Fruit fly (Drosophila melanogaster) whole organism, embryonic: ENCODE results near the gene CG33111.

Source experiments
- ATbp ChIP-seq: fragments of 200-800 bp; sonication (Bioruptor generic); optimal IDR thresholded peaks from 2 replicates; lab custom pipeline; 2017; ENCODE audit warnings: missing biosample characterization, mild to moderate bottlenecking, missing genetic modification characterization, missing genetic modification reagents
- Abd-B ChIP-seq: fragments of 200-800 bp; sonication (Bioruptor generic); optimal IDR thresholded peaks from 2 replicates; lab custom pipeline; 2018; ENCODE audit warnings: missing biosample characterization, mild to moderate bottlenecking, missing genetic modification characterization, moderate library complexity
- Atf6 ChIP-seq: fragments of 200-800 bp; sonication (Bioruptor generic); IDR thresholded peaks from 2 replicates; pipeline ENCODE4 v1.3.6; 2022; ENCODE audit warnings: missing biosample characterization, missing genetic modification characterization
- B-H2 ChIP-seq: fragments of 200-800 bp; sonication (Bioruptor generic); optimal IDR thresholded peaks from 2 replicates; lab custom pipeline; 2018; ENCODE audit warnings: missing biosample characterization, mild to moderate bottlenecking, missing genetic modification characterization
- Bdp1 ChIP-seq: fragments of 200-800 bp; sonication (Bioruptor generic); optimal IDR thresholded peaks from 3 replicates; lab custom pipeline; 2016; ENCODE audit warnings: missing biosample characterization, missing genetic modification characterization
- Blimp-1 ChIP-seq: fragments of 200-800 bp; sonication (Bioruptor generic); optimal IDR thresholded peaks from 3 replicates; lab custom pipeline; 2018; ENCODE audit warnings: missing biosample characterization, missing genetic modification characterization, mild to moderate bottlenecking, moderate library complexity, missing genetic modification reagents
- CG10543 ChIP-seq: fragments of 200-800 bp; sonication (Bioruptor generic); optimal IDR thresholded peaks from 3 replicates; lab custom pipeline; 2017; ENCODE audit warnings: missing biosample characterization, mild to moderate bottlenecking, missing genetic modification characterization, moderate library complexity
- CG10565 ChIP-seq: fragments of 200-800 bp; sonication (Bioruptor generic); optimal IDR thresholded peaks from 3 replicates; lab custom pipeline; 2016; ENCODE audit warnings: missing biosample characterization, mild to moderate bottlenecking, missing genetic modification characterization
- CG10959 ChIP-seq: fragments of 200-800 bp; sonication (Bioruptor generic); IDR thresholded peaks from 2 replicates; pipeline ENCODE4 v1.3.6; 2022; ENCODE audit warnings: missing biosample characterization, missing genetic modification characterization
- CG11696 ChIP-seq: fragments of 200-800 bp; sonication (Bioruptor generic); IDR thresholded peaks from 2 replicates; pipeline ENCODE4 v1.3.6; 2022; ENCODE audit warnings: missing biosample characterization, missing genetic modification characterization
- CG12236 ChIP-seq: fragments of 200-800 bp; sonication (Bioruptor generic); optimal IDR thresholded peaks from 2 replicates; lab custom pipeline; 2016; ENCODE audit warnings: missing biosample characterization, missing genetic modification characterization
- CG13296 ChIP-seq: fragments of 200-800 bp; sonication (Bioruptor generic); optimal IDR thresholded peaks from 3 replicates; lab custom pipeline; 2018; ENCODE audit warnings: missing biosample characterization, mild to moderate bottlenecking, missing genetic modification characterization
- CG14710 ChIP-seq: fragments of 200-800 bp; sonication (Bioruptor generic); optimal IDR thresholded peaks from 3 replicates; lab custom pipeline; 2019; ENCODE audit warnings: missing biosample characterization, mild to moderate bottlenecking, missing genetic modification characterization, moderate library complexity
- CG14860 ChIP-seq: fragments of 200-800 bp; sonication (Bioruptor generic); IDR thresholded peaks from 3 replicates; pipeline ENCODE4 v1.3.6; 2022; ENCODE audit warnings: missing biosample characterization, missing genetic modification characterization; ENCODE audit not compliant: partially characterized antibody
- CG1529 ChIP-seq: fragments of 200-800 bp; sonication (Bioruptor generic); optimal IDR thresholded peaks from 3 replicates; lab custom pipeline; 2018; ENCODE audit warnings: missing biosample characterization, missing genetic modification characterization
- CG16863 ChIP-seq: fragments of 200-800 bp; sonication (Bioruptor generic); optimal IDR thresholded peaks from 3 replicates; lab custom pipeline; 2016; ENCODE audit warnings: missing biosample characterization, missing genetic modification characterization
- CG18011 ChIP-seq: fragments of 200-800 bp; sonication (Bioruptor generic); optimal IDR thresholded peaks from 2 replicates; lab custom pipeline; 2017; ENCODE audit warnings: missing biosample characterization, missing genetic modification characterization, mild to moderate bottlenecking, moderate library complexity, missing genotype
- CG1832 ChIP-seq: fragments of 200-800 bp; sonication (Bioruptor generic); optimal IDR thresholded peaks from 2 replicates; lab custom pipeline; 2017; ENCODE audit warnings: missing biosample characterization, mild to moderate bottlenecking, missing genetic modification characterization, inconsistent platforms
- CG2678 ChIP-seq: fragments of 200-800 bp; sonication (Bioruptor generic); optimal IDR thresholded peaks from 3 replicates; lab custom pipeline; 2019; ENCODE audit warnings: missing biosample characterization, mild to moderate bottlenecking, missing genetic modification characterization, moderate library complexity
- CG31224 ChIP-seq: fragments of 200-800 bp; sonication (Bioruptor generic); IDR thresholded peaks from 2 replicates; pipeline ENCODE4 v1.3.6; 2022; ENCODE audit warnings: missing biosample characterization, missing genetic modification characterization
- CG3407 ChIP-seq: fragments of 200-800 bp; sonication (Bioruptor generic); optimal IDR thresholded peaks from 2 replicates; lab custom pipeline; 2018; ENCODE audit warnings: missing biosample characterization, mild to moderate bottlenecking, missing genetic modification characterization
- CG3847 ChIP-seq: fragments of 200-800 bp; sonication (Bioruptor generic); IDR thresholded peaks from 2 replicates; pipeline ENCODE4 v1.3.6; 2022; ENCODE audit warnings: missing biosample characterization, missing genetic modification characterization
- CG4617 ChIP-seq: fragments of 200-800 bp; sonication (Bioruptor generic); optimal IDR thresholded peaks from 3 replicates; lab custom pipeline; 2016; ENCODE audit warnings: missing biosample characterization, missing genetic modification characterization, borderline replicate concordance
- CG6683 ChIP-seq: fragments of 200-800 bp; sonication (Bioruptor generic); optimal IDR thresholded peaks from 2 replicates; lab custom pipeline; 2017; ENCODE audit warnings: missing biosample characterization, mild to moderate bottlenecking, missing genetic modification characterization, missing genetic modification reagents
- CG7745 ChIP-seq: fragments of 200-800 bp; sonication (Bioruptor generic); optimal IDR thresholded peaks from 2 replicates; lab custom pipeline; 2018; ENCODE audit warnings: missing biosample characterization, mild to moderate bottlenecking, missing genetic modification characterization, moderate library complexity
- CG8478 ChIP-seq: fragments of >200 bp; optimal IDR thresholded peaks from 2 replicates; lab custom pipeline; 2018
- CG8944 ChIP-seq: fragments of 200-800 bp; sonication (Bioruptor generic); optimal IDR thresholded peaks from 3 replicates; lab custom pipeline; 2016; ENCODE audit warnings: missing biosample characterization, missing genetic modification characterization
- D19B ChIP-seq: fragments of 200-800 bp; sonication (Bioruptor generic); optimal IDR thresholded peaks from 2 replicates; lab custom pipeline; 2017; ENCODE audit warnings: missing biosample characterization, mild to moderate bottlenecking, missing genetic modification characterization
- Deaf1 ChIP-seq: fragments of 200-800 bp; optimal IDR thresholded peaks from 3 replicates; lab custom pipeline; 2019; ENCODE audit warnings: missing biosample characterization, mild to moderate bottlenecking, missing genetic modification characterization, moderate library complexity
- Dll ChIP-seq: fragments of 200-800 bp; sonication (Bioruptor generic); IDR thresholded peaks from 4 replicates; pipeline ENCODE4 v1.3.6; 2022; ENCODE audit warnings: missing biosample characterization, missing genetic modification characterization; ENCODE audit not compliant: partially characterized antibody
- Dref ChIP-seq: fragments of 200-800 bp; sonication (Bioruptor generic); IDR thresholded peaks from 2 replicates; pipeline ENCODE4 v1.3.6; 2022; ENCODE audit warnings: missing biosample characterization, missing genetic modification characterization
- ERR ChIP-seq: fragments of 200-800 bp; sonication (Bioruptor generic); optimal IDR thresholded peaks from 2 replicates; lab custom pipeline; 2016; ENCODE audit warnings: missing biosample characterization, missing genetic modification characterization
- H15 ChIP-seq: fragments of 200-800 bp; sonication (Bioruptor generic); IDR thresholded peaks from 3 replicates; pipeline ENCODE4 v1.3.6; 2022; ENCODE audit warnings: missing biosample characterization, missing genetic modification characterization
- Hr3 ChIP-seq: fragments of 200-800 bp; sonication (Bioruptor generic); optimal IDR thresholded peaks from 3 replicates; lab custom pipeline; 2016; ENCODE audit warnings: missing biosample characterization, missing genetic modification characterization
- Xbp1 ChIP-seq: fragments of 200-800 bp; sonication (Bioruptor generic); optimal IDR thresholded peaks from 3 replicates; lab custom pipeline; 2016; ENCODE audit warnings: missing biosample characterization, mild to moderate bottlenecking, missing genetic modification characterization
- al ChIP-seq: fragments of 200-800 bp; sonication (Bioruptor generic); IDR thresholded peaks from 2 replicates; pipeline ENCODE4 v1.3.6; 2022; ENCODE audit warnings: missing biosample characterization, missing genetic modification characterization
- ara ChIP-seq: fragments of 200-800 bp; sonication (Bioruptor generic); IDR thresholded peaks from 2 replicates; pipeline ENCODE4 v1.3.6; 2022; ENCODE audit warnings: missing biosample characterization, missing genetic modification characterization
- bab2 ChIP-seq: fragments of 200-800 bp; sonication (Bioruptor generic); optimal IDR thresholded peaks from 2 replicates; lab custom pipeline; 2016; ENCODE audit warnings: missing biosample characterization, missing genetic modification characterization
- btn ChIP-seq: fragments of 200-800 bp; sonication (Bioruptor generic); optimal IDR thresholded peaks from 2 replicates; lab custom pipeline; 2016; ENCODE audit warnings: missing biosample characterization, missing genetic modification characterization
- gsb ChIP-seq: fragments of 200-800 bp; sonication (Bioruptor generic); IDR thresholded peaks from 2 replicates; pipeline ENCODE4 v1.3.6; 2022; ENCODE audit warnings: missing biosample characterization, missing genetic modification characterization
- ham ChIP-seq: fragments of 200-800 bp; sonication (Bioruptor generic); IDR thresholded peaks from 2 replicates; pipeline ENCODE4 v1.3.6; 2022; ENCODE audit warnings: missing biosample characterization, missing genetic modification characterization
- jigr1 ChIP-seq: fragments of 200-800 bp; sonication (Bioruptor generic); IDR thresholded peaks from 3 replicates; pipeline ENCODE4 v1.3.6; 2022; ENCODE audit warnings: missing biosample characterization, missing genetic modification characterization
- kni ChIP-seq: fragments of 200-800 bp; sonication (Bioruptor generic); optimal IDR thresholded peaks from 3 replicates; lab custom pipeline; 2017; ENCODE audit warnings: mild to moderate bottlenecking, missing biosample characterization, missing genetic modification reagents, missing genetic modification characterization
- knrl ChIP-seq: fragments of 200-800 bp; sonication (Bioruptor generic); IDR thresholded peaks from 3 replicates; pipeline ENCODE4 v1.3.6; 2022; ENCODE audit warnings: missing biosample characterization, missing genetic modification characterization; ENCODE audit not compliant: partially characterized antibody
- luna ChIP-seq: fragments of 200-800 bp; sonication (Bioruptor generic); optimal IDR thresholded peaks from 2 replicates; lab custom pipeline; 2016; ENCODE audit warnings: missing biosample characterization, missing genetic modification characterization
- ranshi ChIP-seq: fragments of 200-800 bp; sonication (Bioruptor generic); IDR thresholded peaks from 2 replicates; pipeline ENCODE4 v1.3.6; 2022; ENCODE audit warnings: missing biosample characterization, missing genetic modification characterization
- stwl ChIP-seq: fragments of 200-800 bp; sonication (Bioruptor generic); optimal IDR thresholded peaks from 3 replicates; lab custom pipeline; 2018; ENCODE audit warnings: missing biosample characterization, mild to moderate bottlenecking, missing genetic modification characterization, moderate library complexity
- unpg ChIP-seq: fragments of 200-800 bp; sonication (Bioruptor generic); optimal IDR thresholded peaks from 3 replicates; lab custom pipeline; 2018; ENCODE audit warnings: missing biosample characterization, mild to moderate bottlenecking, missing genetic modification characterization, moderate library complexity
- vvl ChIP-seq: fragments of 200-800 bp; sonication (Bioruptor generic); IDR thresholded peaks from 2 replicates; pipeline ENCODE4 v1.3.6; 2022; ENCODE audit warnings: missing biosample characterization, missing genetic modification characterization

Gene CG33111

DNA sequence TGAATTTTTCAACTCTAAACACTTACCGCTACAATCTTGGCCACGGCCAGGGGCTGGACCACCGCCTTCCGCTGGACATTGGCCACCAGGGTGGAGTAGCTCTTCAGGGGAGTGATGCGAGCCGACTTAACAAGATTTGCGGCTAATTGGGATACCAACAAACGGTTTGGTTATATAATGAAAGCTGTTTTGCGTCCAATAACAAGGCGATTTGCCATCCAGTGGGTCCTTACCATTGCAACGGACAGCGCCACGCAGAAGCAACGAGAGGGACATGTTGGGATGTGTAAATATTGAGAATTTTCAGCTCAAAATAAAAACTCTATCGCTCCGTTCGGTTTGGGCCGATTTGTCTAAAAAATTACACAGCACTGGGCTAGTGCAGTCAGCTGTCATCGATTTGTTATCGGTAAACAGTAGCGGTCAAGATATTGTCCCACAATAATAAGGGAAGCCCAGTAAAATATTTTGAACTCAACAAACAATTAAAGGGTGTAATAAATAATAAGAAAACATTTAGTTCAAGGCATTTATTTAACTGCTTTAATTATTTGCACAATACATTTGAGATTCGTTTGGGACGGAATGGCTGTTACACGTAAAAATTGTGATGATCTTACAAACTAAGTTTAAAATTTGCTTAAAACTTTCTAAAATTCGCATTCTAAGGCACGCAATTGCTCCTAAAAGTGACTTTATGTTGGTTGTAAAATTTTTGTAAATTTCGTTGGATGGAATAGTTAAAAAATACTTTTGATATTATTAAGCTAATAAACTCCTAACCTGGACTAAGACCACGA lies 58.6 kb downstream of the CG33111 start, which contains the start of gene SdhD (continued):
- TF ChIP-seq Atf6 (peak; percentile 16; the same call in 1 of the 2 replicates), CG1529 (GFP tag; lab: Kevin White, UChicago) (no peak), kni (GFP tag; lab: Kevin White, UChicago) (no peak), ham (GFP tag; lab: Robert Waterston, UW) (no peak), CG2678 (tag; lab: Kevin White, UChicago) (peak; percentile 28), CG12236 (GFP tag; lab: Kevin White, UChicago) (no peak), Bdp1 (no peak), CG18011 (GFP tag; lab: Kevin White, UChicago) (no peak), CG8478 (lab: Kevin White, UChicago) (no peak), CG16863 (no peak), CG31224 (no peak), knrl (GFP tag; lab: Robert Waterston, UW) (no peak), vvl (GFP tag; lab: Robert Waterston, UW) (peak; percentile 40; the same call in 1 of the 2 replicates), Dref (GFP tag; lab: Robert Waterston, UW) (peak; percentile 80), unpg (GFP tag; lab: Kevin White, UChicago) (peak; percentile 6), CG6683 (GFP tag; lab: Kevin White, UChicago) (no peak), CG14860 (GFP tag; lab: Robert Waterston, UW) (0 out of 3 replicates have a peak, but pooled peaks have one; percentile 7), ranshi (GFP tag; lab: Robert Waterston, UW) (peak; percentile 33; the same call in 1 of the 2 replicates), CG3847 (GFP tag; lab: Robert Waterston, UW) (0 out of 2 replicates have a peak, but pooled peaks have one; percentile 25), CG10565 (no peak), D19B (GFP tag; lab: Kevin White, UChicago) (no peak), ERR (GFP tag; lab: Kevin White, UChicago) (no peak), ara (GFP tag; lab: Robert Waterston, UW) (0 out of 2 replicates have a peak, but pooled peaks have one; percentile 42), Hr3 (GFP tag; lab: Kevin White, UChicago) (no peak), Dll (peak; percentile 55; the same call in 1 of the 4 replicates), B-H2 (GFP tag; lab: Kevin White, UChicago) (peak; percentile 61), CG10959 (GFP tag; lab: Robert Waterston, UW) (no peak), bab2 (no peak), CG8944 (GFP tag; lab: Kevin White, UChicago) (no peak), stwl (tag; lab: Kevin White, UChicago) (peak; percentile 91), btn (GFP tag; lab: Kevin White, UChicago) (no peak), CG1832 (GFP tag; lab: Kevin White, UChicago) (no peak), CG10543 (GFP tag; lab: Kevin White, UChicago) (no peak), CG11696 (no peak), Blimp-1 (no peak), ATbp (GFP tag; lab: Kevin White, UChicago) (no peak), CG4617 (GFP tag; lab: Kevin White, UChicago) (peak; percentile 77), CG3407 (GFP tag; lab: Kevin White, UChicago) (no peak), gsb (GFP tag; lab: Robert Waterston, UW) (no peak), H15 (GFP tag; lab: Robert Waterston, UW) (peak; percentile 18; the same call in 1 of the 3 replicates), al (GFP tag; lab: Robert Waterston, UW) (no peak), luna (no peak), CG13296 (peak; percentile 15), Deaf1 (tag; lab: Kevin White, UChicago) (peak; percentile 20), Xbp1 (GFP tag; lab: Kevin White, UChicago) (peak; percentile 32), CG14710 (peak; percentile 16), CG7745 (tag; lab: Kevin White, UChicago) (no peak), Abd-B (GFP tag; lab: Kevin White, UChicago) (no peak), jigr1 (GFP tag; lab: Robert Waterston, UW) (no peak)
